Fruit fly (Drosophila melanogaster) whole organism: ENCODE results near the gene ACXD.

Experiments
- CG8478 ChIP-seq: fragments of >200 bp; optimal IDR thresholded peaks from 2 replicates; lab custom pipeline; 2018; ENCODE audit warnings: inconsistent platforms
- pan ChIP-seq: fragments of >200 bp; optimal IDR thresholded peaks from 2 replicates; lab custom pipeline; 2017
- usp ChIP-seq: fragments of >200 bp; optimal IDR thresholded peaks from 2 replicates; lab custom pipeline; 2017; ENCODE audit warnings: missing biosample characterization, missing genetic modification characterization, mixed read lengths

DNA sequence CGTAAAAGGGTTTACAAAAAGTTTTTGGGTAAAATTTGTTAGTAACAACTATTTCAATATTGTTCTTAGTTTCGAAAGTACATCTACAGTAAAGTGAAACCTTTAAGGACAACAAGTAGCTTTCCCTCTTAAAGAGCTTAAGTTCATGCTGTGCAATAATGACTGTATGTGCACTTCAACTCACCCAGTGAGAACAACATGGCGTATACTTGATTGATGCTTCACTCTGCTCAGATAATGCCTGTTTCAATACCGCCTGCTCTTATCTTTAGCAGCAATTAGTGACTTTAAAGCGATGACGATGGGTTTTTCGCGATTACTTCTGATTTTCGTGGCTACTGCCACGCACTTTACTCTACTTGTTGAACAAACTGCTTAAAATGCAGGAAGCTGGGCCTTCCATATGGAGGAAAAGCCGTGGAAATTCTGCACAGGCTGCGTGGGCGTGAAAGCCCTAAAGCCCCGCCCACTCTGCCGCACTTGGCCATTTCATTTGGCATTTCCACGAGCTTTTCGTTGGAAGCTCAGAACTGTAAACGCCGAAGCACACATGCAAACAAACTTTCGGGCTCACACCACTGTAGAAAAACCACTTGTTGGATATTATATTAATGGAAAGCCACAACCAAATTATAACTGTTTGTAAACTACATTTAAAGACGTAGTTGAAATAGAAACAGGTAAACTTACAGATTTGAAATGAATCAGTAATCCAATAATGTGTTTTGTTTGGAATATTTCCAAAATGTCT is 19.2 kb downstream of the ACXD start:
- no peak for TF ChIP-seq usp (GFP tag; lab: Kevin White, UChicago)
- no peak for TF ChIP-seq pan (lab: Kevin White, UChicago)
- TF ChIP-seq CG8478, result no peak
